Fruit fly (Drosophila melanogaster) whole organism, pupa: ENCODE data around the gene goe.

ENCODE experiments used
- CG10348 ChIP-seq: fragments of 200-800 bp; sonication (Bioruptor generic); IDR thresholded peaks from 2 replicates; pipeline ENCODE4 v1.3.6; 2022; ENCODE audit warnings: missing biosample characterization, missing genetic modification characterization
- CG12605 ChIP-seq: fragments of 200-800 bp; sonication (Bioruptor generic); IDR thresholded peaks from 2 replicates; pipeline ENCODE4 v1.3.6; 2022; ENCODE audit warnings: missing biosample characterization, missing genetic modification characterization
- CG13204 ChIP-seq: fragments of 200-800 bp; sonication (Bioruptor generic); optimal IDR thresholded peaks from 2 replicates; lab custom pipeline; 2018; ENCODE audit warnings: missing biosample characterization, mild to moderate bottlenecking, missing genetic modification characterization, moderate library complexity
- CG14655 ChIP-seq: fragments of 200-800 bp; sonication (Bioruptor generic); optimal IDR thresholded peaks from 3 replicates; lab custom pipeline; 2017; ENCODE audit warnings: mild to moderate bottlenecking, missing biosample characterization, missing genetic modification reagents, missing genetic modification characterization
- CG15710 ChIP-seq: fragments of 200-800 bp; sonication (Bioruptor generic); optimal IDR thresholded peaks from 2 replicates; lab custom pipeline; 2018; ENCODE audit warnings: missing biosample characterization, mild to moderate bottlenecking, missing genetic modification characterization, moderate library complexity
- CG17806 ChIP-seq: fragments of 200-800 bp; sonication (Bioruptor generic); optimal IDR thresholded peaks from 2 replicates; lab custom pipeline; 2018; ENCODE audit warnings: missing biosample characterization, mild to moderate bottlenecking, missing genetic modification characterization, moderate library complexity
- CG32121 ChIP-seq: fragments of 200-800 bp; sonication (Bioruptor generic); IDR thresholded peaks from 2 replicates; pipeline ENCODE4 v1.3.6; 2022; ENCODE audit warnings: missing biosample characterization, missing genetic modification characterization
- CG34367 ChIP-seq: fragments of 200-800 bp; sonication (Bioruptor generic); optimal IDR thresholded peaks from 2 replicates; lab custom pipeline; 2018; ENCODE audit warnings: missing biosample characterization, mild to moderate bottlenecking, missing genetic modification characterization
- CG4496 ChIP-seq: fragments of 200-800 bp; sonication (Bioruptor generic); IDR thresholded peaks from 3 replicates; pipeline ENCODE4 v1.3.6; 2022; ENCODE audit warnings: missing biosample characterization, missing genetic modification characterization
- CG8159 ChIP-seq: fragments of 200-800 bp; sonication (Bioruptor generic); optimal IDR thresholded peaks from 3 replicates; lab custom pipeline; 2018; ENCODE audit warnings: missing biosample characterization, mild to moderate bottlenecking, missing genetic modification characterization, moderate library complexity
- CG8301 ChIP-seq: fragments of 200-800 bp; sonication (Bioruptor generic); optimal IDR thresholded peaks from 2 replicates; lab custom pipeline; 2018; ENCODE audit warnings: missing biosample characterization, mild to moderate bottlenecking, missing genetic modification characterization
- CG9948 ChIP-seq: fragments of 200-800 bp; sonication (Bioruptor generic); optimal IDR thresholded peaks from 2 replicates; lab custom pipeline; 2018; ENCODE audit warnings: missing biosample characterization, mild to moderate bottlenecking, missing genetic modification characterization, moderate library complexity
- D1 ChIP-seq: fragments of 200-800 bp; sonication (Bioruptor generic); optimal IDR thresholded peaks from 2 replicates; lab custom pipeline; 2018; ENCODE audit warnings: missing biosample characterization, mild to moderate bottlenecking, missing genetic modification characterization, moderate library complexity
- EcR ChIP-seq: fragments of 200-800 bp; sonication (Bioruptor generic); optimal IDR thresholded peaks from 3 replicates; lab custom pipeline; 2019; ENCODE audit warnings: missing biosample characterization, missing genetic modification characterization, mild to moderate bottlenecking, moderate library complexity, missing genetic modification reagents
- Ets98B ChIP-seq: fragments of 200-800 bp; sonication (Bioruptor generic); IDR thresholded peaks from 2 replicates; pipeline ENCODE4 v1.3.6; 2022; ENCODE audit warnings: missing biosample characterization, missing genetic modification characterization
- Pif1A ChIP-seq: fragments of 200-800 bp; sonication (Bioruptor generic); optimal IDR thresholded peaks from 3 replicates; lab custom pipeline; 2016; ENCODE audit warnings: missing biosample characterization, missing genetic modification characterization
- Pif1B ChIP-seq: fragments of 200-800 bp; sonication (Bioruptor generic); optimal IDR thresholded peaks from 3 replicates; lab custom pipeline; 2016; ENCODE audit warnings: missing biosample characterization, missing genetic modification characterization
- Snoo ChIP-seq: fragments of 200-800 bp; sonication (Bioruptor generic); optimal IDR thresholded peaks from 3 replicates; lab custom pipeline; 2017; ENCODE audit warnings: missing biosample characterization, mild to moderate bottlenecking, missing genetic modification characterization, inconsistent platforms
- fd96Ca ChIP-seq: fragments of 200-800 bp; sonication (Bioruptor generic); IDR thresholded peaks from 3 replicates; pipeline ENCODE4 v1.3.6; 2022; ENCODE audit warnings: missing biosample characterization, missing genetic modification characterization
- gl ChIP-seq: fragments of 200-800 bp; sonication (Bioruptor generic); optimal IDR thresholded peaks from 2 replicates; lab custom pipeline; 2018; ENCODE audit warnings: missing biosample characterization, mild to moderate bottlenecking, missing genetic modification characterization
- rn ChIP-seq: fragments of 200-800 bp; sonication (Bioruptor generic); IDR thresholded peaks from 2 replicates; pipeline ENCODE4 v1.3.6; 2022; ENCODE audit warnings: missing biosample characterization, missing genetic modification characterization

The goe gene

DNA sequence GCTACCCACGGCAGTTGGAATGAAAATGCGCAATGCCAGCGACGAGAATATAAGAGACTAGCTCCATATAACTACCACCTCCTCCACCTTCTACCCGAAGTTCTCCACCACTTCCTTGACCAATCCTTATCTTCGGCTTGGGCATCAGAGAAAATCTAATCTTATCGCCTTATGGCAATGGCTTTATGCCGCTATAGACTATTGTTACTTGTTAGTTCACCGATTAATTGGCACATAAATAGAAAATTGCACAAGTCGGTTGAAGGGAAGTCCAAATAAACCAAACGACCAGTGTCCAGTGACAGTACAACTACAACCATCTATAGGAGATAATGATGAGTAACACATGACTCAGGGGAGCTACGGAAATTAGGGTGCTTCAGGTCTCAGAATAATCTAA is 49.8 kb downstream of the goe start, which contains the start of gene sphe:
Gene sphe (minus strand): TSS at position 32 of the 400 bp plus-strand sequence.
- TF ChIP-seq CG17806 (tag; lab: Kevin White, UChicago) (no peak), CG32121 (GFP tag; lab: Robert Waterston, UW) (no peak), CG4496 (no peak), gl (tag; lab: Kevin White, UChicago) (no peak), Ets98B (GFP tag; lab: Robert Waterston, UW) (no peak), CG34367 (tag; lab: Kevin White, UChicago) (no peak), Pif1A (GFP tag; lab: Kevin White, UChicago) (no peak), EcR (GFP tag; lab: Kevin White, UChicago) (no peak), rn (no peak)

dm6 chrX:16700070-16700469 is 51.6 kb downstream of the goe start, which contains the start of gene CG9676:
Gene CG9676 (minus strand): TSS chrX:16700170.
- TF ChIP-seq CG12605 (GFP tag; lab: Robert Waterston, UW): no peak
- no peak for TF ChIP-seq rn
- TF ChIP-seq CG32121 (GFP tag; lab: Robert Waterston, UW): no peak
- no peak for TF ChIP-seq fd96Ca (GFP tag; lab: Robert Waterston, UW)
- no peak for TF ChIP-seq CG9948 (tag; lab: Kevin White, UChicago)
- no peak for TF ChIP-seq Ets98B (GFP tag; lab: Robert Waterston, UW)
- no peak for TF ChIP-seq CG13204 (GFP tag; lab: Kevin White, UChicago)
- no peak for TF ChIP-seq CG14655 (GFP tag; lab: Kevin White, UChicago)
- TF ChIP-seq gl (tag; lab: Kevin White, UChicago): no peak
- TF ChIP-seq Pif1B: no peak
- TF ChIP-seq CG17806 (tag; lab: Kevin White, UChicago): no peak
- no peak for TF ChIP-seq Pif1A (GFP tag; lab: Kevin White, UChicago)
- no peak for TF ChIP-seq D1
- no peak for TF ChIP-seq CG4496
- TF ChIP-seq CG34367 (tag; lab: Kevin White, UChicago): no peak
- TF ChIP-seq Snoo (tag; lab: Kevin White, UChicago): no peak
- TF ChIP-seq CG8159 (tag; lab: Kevin White, UChicago): no peak
- no peak for TF ChIP-seq EcR (GFP tag; lab: Kevin White, UChicago)
- TF ChIP-seq, all 21 proteins: peak for 0

DNA sequence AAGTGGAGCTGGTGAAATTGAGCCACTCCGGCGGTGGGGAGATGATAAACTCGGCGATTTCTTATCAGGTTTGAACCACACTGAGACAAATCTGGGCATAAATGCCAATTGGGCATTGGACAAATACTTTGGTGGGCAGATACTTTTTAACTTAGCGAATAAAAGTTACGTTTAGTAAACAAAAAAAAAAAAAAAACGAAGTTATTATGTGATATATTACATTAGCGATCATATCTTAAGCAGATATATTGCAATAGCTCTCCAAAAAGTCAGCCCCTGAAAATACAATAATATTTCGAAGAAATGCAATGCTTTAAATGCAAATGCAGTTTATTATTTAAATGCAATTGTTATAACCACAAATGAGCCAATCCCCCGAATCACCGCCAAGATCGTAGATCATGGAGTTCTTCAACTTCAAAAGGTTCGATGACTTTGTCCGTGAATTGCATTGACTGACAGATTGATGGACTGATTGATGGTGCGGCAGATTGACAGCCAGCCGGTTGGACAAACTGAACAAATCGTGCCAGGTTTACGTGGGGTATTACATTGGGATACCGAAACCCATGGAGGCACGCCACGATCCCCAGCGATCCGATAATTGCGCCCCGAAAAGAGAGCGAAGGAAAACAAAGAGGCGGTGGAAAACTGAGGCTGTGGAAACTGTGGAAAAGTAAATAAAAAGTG is 53.7 kb downstream of the goe start:
- no peak for TF ChIP-seq Snoo (tag; lab: Kevin White, UChicago)
- no peak for TF ChIP-seq rn
- TF ChIP-seq CG14655 (GFP tag; lab: Kevin White, UChicago): no peak
- no peak for TF ChIP-seq EcR (GFP tag; lab: Kevin White, UChicago)
- TF ChIP-seq CG4496: no peak
- TF ChIP-seq CG13204 (GFP tag; lab: Kevin White, UChicago): no peak
- TF ChIP-seq CG8301 (tag; lab: Kevin White, UChicago): no peak

dm6 chrX:16696614-16697519 is 54.8 kb downstream of the goe start:
- TF ChIP-seq CG8301 (tag; lab: Kevin White, UChicago): peak; percentile 39
- TF ChIP-seq D1: no peak
- TF ChIP-seq rn: no peak
- TF ChIP-seq CG14655 (GFP tag; lab: Kevin White, UChicago): peak; percentile 16
- no peak for TF ChIP-seq Pif1B
- TF ChIP-seq CG34367 (tag; lab: Kevin White, UChicago): no peak
- TF ChIP-seq Pif1A (GFP tag; lab: Kevin White, UChicago): no peak
- TF ChIP-seq CG10348: no peak
- no peak for TF ChIP-seq CG8159 (tag; lab: Kevin White, UChicago)
- no peak for TF ChIP-seq CG12605 (GFP tag; lab: Robert Waterston, UW)
- no peak for TF ChIP-seq EcR (GFP tag; lab: Kevin White, UChicago)
- no peak for TF ChIP-seq CG15710 (tag; lab: Kevin White, UChicago)
- no peak for TF ChIP-seq gl (tag; lab: Kevin White, UChicago)
- TF ChIP-seq Ets98B (GFP tag; lab: Robert Waterston, UW): no peak
- peak; percentile 2 for TF ChIP-seq Snoo (tag; lab: Kevin White, UChicago)
- no peak for TF ChIP-seq CG32121 (GFP tag; lab: Robert Waterston, UW)
- no peak for TF ChIP-seq fd96Ca (GFP tag; lab: Robert Waterston, UW)
- TF ChIP-seq CG17806 (tag; lab: Kevin White, UChicago): no peak
- no peak for TF ChIP-seq CG9948 (tag; lab: Kevin White, UChicago)
- no peak for TF ChIP-seq CG13204 (GFP tag; lab: Kevin White, UChicago)
- no peak for TF ChIP-seq CG4496

DNA sequence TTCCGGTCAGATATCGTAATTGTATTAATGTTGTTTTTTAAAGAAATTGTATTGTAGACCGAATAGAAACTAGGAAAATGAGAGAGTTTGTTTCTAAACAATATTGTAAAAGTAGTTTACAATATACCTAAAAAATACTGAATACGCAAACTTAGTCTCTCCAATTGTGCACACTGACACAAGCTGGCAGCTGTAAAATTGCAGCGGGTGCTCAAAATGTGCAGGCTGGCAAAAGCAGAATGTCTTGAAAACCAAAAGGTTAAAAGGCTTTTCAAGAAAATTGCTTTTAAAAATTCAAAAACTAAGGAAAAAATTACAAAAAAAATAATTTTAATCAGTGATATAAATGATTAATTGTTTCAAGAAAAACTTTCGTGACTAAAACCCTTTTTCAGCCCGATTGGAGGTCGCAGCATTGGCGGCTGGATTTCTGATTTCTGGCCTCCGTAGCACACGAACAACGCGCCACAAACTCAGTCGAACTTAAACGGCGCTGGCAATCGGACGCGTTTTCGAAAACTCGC is 56.0 kb downstream of the goe start, which contains the start of gene CG4678:
Gene CG4678 (plus strand): TSS at position 474 of the 524 bp plus-strand sequence.
- TF ChIP-seq CG17806 (tag; lab: Kevin White, UChicago) (no peak), Pif1B (no peak), CG13204 (GFP tag; lab: Kevin White, UChicago) (no peak), rn (no peak), CG9948 (tag; lab: Kevin White, UChicago) (no peak), CG34367 (tag; lab: Kevin White, UChicago) (no peak), fd96Ca (GFP tag; lab: Robert Waterston, UW) (no peak)
